Worm (Caenorhabditis elegans): ENCODE measurements around the gene ZK945.4.

DNA sequence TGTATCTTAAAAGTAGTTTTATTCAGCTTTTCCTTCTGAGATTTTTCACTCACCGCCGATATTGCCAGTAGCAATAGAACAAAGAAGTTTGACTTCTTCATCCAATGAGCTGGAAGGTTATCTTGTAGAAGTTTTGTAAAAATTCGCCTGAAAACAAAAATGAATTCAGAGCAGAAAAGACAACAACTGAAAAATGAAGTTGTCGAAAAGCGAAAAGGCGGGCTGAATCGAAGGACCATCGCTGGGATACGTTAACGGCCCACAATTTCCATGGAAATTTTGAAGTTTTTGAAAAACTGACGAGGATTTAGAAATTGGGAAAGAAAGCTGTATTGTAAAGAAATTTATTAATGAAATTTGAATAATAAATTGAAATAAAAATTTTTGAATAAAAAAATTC lies 16.2 kb upstream of the ZK945.4 start, which contains the start of gene lov-1:
- no peak for TF ChIP-seq nhr-77 (tag; optimal IDR thresholded peaks at IDR 0.05)
- no peak for TF ChIP-seq unc-130 (tag; optimal IDR thresholded peaks at IDR 0.05)
- no peak for TF ChIP-seq fkh-8 (tag; optimal IDR thresholded peaks at IDR 0.05)
- TF ChIP-seq xbp-1 (tag; optimal IDR thresholded peaks at IDR 0.05), result no peak
